Worm (Caenorhabditis elegans) whole organism, early embryonic: Measurements from ENCODE around the gene shw-3.

Experiments
- F13C5.2 ChIP-seq: sonication (generic microtip); optimal IDR thresholded peaks from 2 replicates; lab custom pipeline; 2017; ENCODE audit warnings: mild to moderate bottlenecking, missing genetic modification characterization, inconsistent platforms, missing compliant biosample characterization
- ama-1 ChIP-seq: fragments of 150-350 bp; optimal IDR thresholded peaks from 2 replicates; lab custom pipeline; 2014
- flt-1 ChIP-seq: fragments of 200-800 bp; sonication (Bioruptor generic); IDR thresholded peaks from 2 replicates; pipeline ENCODE4 v1.3.6; 2022; ENCODE audit warnings: missing genetic modification characterization, missing compliant biosample characterization
- hmg-4 ChIP-seq: fragments of 200-800 bp; sonication (Bioruptor generic); optimal IDR thresholded peaks from 2 replicates; lab custom pipeline; 2018; ENCODE audit warnings: mild to moderate bottlenecking, missing genetic modification characterization, missing compliant biosample characterization
- hnd-1 ChIP-seq: sonication (generic microtip); optimal IDR thresholded peaks from 2 replicates; lab custom pipeline; 2016; ENCODE audit warnings: missing genetic modification characterization, missing compliant biosample characterization
- sea-1 ChIP-seq: fragments of 200-800 bp; sonication (Bioruptor generic); conservative IDR thresholded peaks from 2 replicates; pipeline ENCODE4 v1.3.6; 2022; ENCODE audit warnings: missing genetic modification characterization, missing compliant biosample characterization
- tbx-37 ChIP-seq: fragments of 200-800 bp; sonication (Bioruptor generic); conservative IDR thresholded peaks from 2 replicates; pipeline ENCODE4 v1.3.6; 2022; ENCODE audit warnings: missing genetic modification reagents, missing genetic modification characterization, missing compliant biosample characterization

DNA sequence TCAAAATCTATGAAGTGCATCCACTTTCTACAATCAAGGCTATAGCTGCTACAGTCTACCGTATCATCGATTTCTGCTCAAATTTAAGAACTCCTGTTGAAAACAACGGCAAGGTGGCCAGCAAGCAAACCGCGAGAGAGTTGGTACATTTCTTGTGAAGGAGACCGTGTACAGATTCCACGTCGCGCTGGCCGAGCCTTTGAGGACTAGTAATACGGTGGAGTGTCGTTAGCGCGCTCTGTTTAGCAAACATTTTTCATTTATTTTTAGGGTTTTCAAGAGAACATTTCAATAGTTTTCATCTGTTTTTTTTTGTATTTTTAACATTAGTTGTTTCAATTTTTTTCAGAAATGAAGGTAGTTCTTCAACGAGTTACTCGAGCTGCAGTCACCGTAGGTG is 34.7 kb downstream of the shw-3 start, which contains the start of gene pqn-68:
- TF ChIP-seq ama-1 (lab: Kevin White, UChicago): no peak
- no peak; the same call in 1 of the 2 replicates for TF ChIP-seq tbx-37
- TF ChIP-seq flt-1 (GFP tag; lab: Robert Waterston, UW): no peak
- TF ChIP-seq F13C5.2 (tag; lab: Kevin White, UChicago): no peak
- TF ChIP-seq hnd-1 (tag; lab: Kevin White, UChicago): no peak
- no peak for TF ChIP-seq sea-1 (GFP tag; lab: Robert Waterston, UW)
- no peak for TF ChIP-seq hmg-4 (GFP tag; lab: Kevin White, UChicago)
